Fruit fly (Drosophila melanogaster): ENCODE results near the gene cDIP.

cDIP gene

DNA sequence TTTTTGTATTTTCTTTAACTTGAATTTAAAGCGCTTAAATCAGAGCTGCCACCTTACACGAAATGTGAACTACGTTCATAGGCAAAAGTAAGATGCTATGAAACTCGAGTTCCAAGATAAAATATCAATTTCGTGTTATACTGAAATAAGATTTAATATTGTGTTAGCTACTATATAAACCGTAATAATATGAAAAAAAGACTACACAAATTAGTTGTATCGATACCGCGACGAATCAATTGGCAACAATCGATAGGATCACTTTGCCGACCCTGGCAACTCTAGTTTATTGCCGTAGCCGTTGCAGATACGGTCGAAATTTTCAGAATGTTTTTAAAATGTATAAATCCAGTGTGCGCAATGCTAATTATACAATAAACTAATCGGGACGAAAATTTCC is 20.4 kb downstream of the cDIP start, which contains the start of gene SNF4Agamma (continued):
- TF ChIP-seq CG1647 (GFP tag; optimal IDR thresholded peaks at IDR 0.05) (no peak), az2 (GFP tag; optimal IDR thresholded peaks at IDR 0.05) (no peak), CHES-1-like (GFP tag; optimal IDR thresholded peaks at IDR 0.05) (peak; percentile 5), Mes4 (GFP tag; optimal IDR thresholded peaks at IDR 0.05) (peak; percentile 0), chif (GFP tag; optimal IDR thresholded peaks at IDR 0.05) (no peak), ranshi (GFP tag; IDR thresholded peaks at IDR 0.05) (no peak), da (GFP tag; optimal IDR thresholded peaks at IDR 0.05) (no peak), chinmo (GFP tag; IDR thresholded peaks at IDR 0.05; ENCODE audit: partially characterized antibody) (0 out of 4 replicates have a peak, but pooled peaks have one; percentile 66), HHEX (GFP tag; optimal IDR thresholded peaks at IDR 0.05) (no peak), CG11723 (GFP tag; optimal IDR thresholded peaks at IDR 0.05) (no peak), gcm2 (GFP tag; optimal IDR thresholded peaks at IDR 0.05) (no peak), CG6813 (GFP tag; optimal IDR thresholded peaks at IDR 0.05) (no peak), CG18011 (GFP tag; optimal IDR thresholded peaks at IDR 0.05) (peak; percentile 97), CG2875 (GFP tag; optimal IDR thresholded peaks at IDR 0.05) (no peak), CG34224 (GFP tag; IDR thresholded peaks at IDR 0.05; ENCODE audit: partially characterized antibody) (peak; percentile 65), crol (GFP tag; IDR thresholded peaks at IDR 0.05) (no peak), CG3847 (GFP tag; IDR thresholded peaks at IDR 0.05) (peak; percentile 73), MESR4 (GFP tag; optimal IDR thresholded peaks at IDR 0.05) (no peak), vvl (GFP tag; IDR thresholded peaks at IDR 0.05) (0 out of 2 replicates have a peak, but pooled peaks have one; percentile 37), CG1792 (GFP tag; optimal IDR thresholded peaks at IDR 0.05) (no peak), Spps (tag; optimal IDR thresholded peaks at IDR 0.05) (no peak), Med (GFP tag) (peak; percentile 83), Dek (tag; optimal IDR thresholded peaks at IDR 0.05) (peak; percentile 32), Aef1 (GFP tag; IDR thresholded peaks at IDR 0.05) (0 out of 3 replicates have a peak, but pooled peaks have one; percentile 28), sna (GFP tag; IDR thresholded peaks at IDR 0.05; ENCODE audit: partially characterized antibody) (peak; percentile 82), stwl (tag; optimal IDR thresholded peaks at IDR 0.05) (peak; percentile 84), Poxn (GFP tag; IDR thresholded peaks at IDR 0.05) (no peak), CG32532 (GFP tag; IDR thresholded peaks at IDR 0.05) (peak; percentile 48), tx (GFP tag; optimal IDR thresholded peaks at IDR 0.05) (no peak), CG33213 (GFP tag; optimal IDR thresholded peaks at IDR 0.05) (peak; percentile 10), Bgb (GFP tag; IDR thresholded peaks at IDR 0.05; ENCODE audit: partially characterized antibody) (peak; percentile 76), Abd-B (GFP tag; optimal IDR thresholded peaks at IDR 0.05) (peak; percentile 70), lola (GFP tag; optimal IDR thresholded peaks at IDR 0.05) (no peak), CG9797 (GFP tag; optimal IDR thresholded peaks at IDR 0.05) (peak; percentile 2), grau (tag; optimal IDR thresholded peaks at IDR 0.05) (peak; percentile 36), CG17612 (GFP tag; IDR thresholded peaks at IDR 0.05) (no peak), Dref (GFP tag; IDR thresholded peaks at IDR 0.05) (peak; percentile 63), gem (tag; optimal IDR thresholded peaks at IDR 0.05) (peak; percentile 50), CG18764 (GFP tag; optimal IDR thresholded peaks at IDR 0.05) (peak; percentile 10), D19A (tag; optimal IDR thresholded peaks at IDR 0.05) (no peak), bigmax (GFP tag; optimal IDR thresholded peaks at IDR 0.05) (no peak), MBD-R2 (GFP tag; IDR thresholded peaks at IDR 0.05) (peak; percentile 36; the same call in 1 of the 2 replicates), pnt (GFP tag; optimal IDR thresholded peaks at IDR 0.05) (no peak), crp (GFP tag; optimal IDR thresholded peaks at IDR 0.05) (no peak), twi (tag; optimal IDR thresholded peaks at IDR 0.05) (no peak), CG9817 (tag; optimal IDR thresholded peaks at IDR 0.05) (peak; percentile 45), CG12299 (tag; optimal IDR thresholded peaks at IDR 0.05) (peak; percentile 57), exex (tag; optimal IDR thresholded peaks at IDR 0.05) (no peak), CG2116 (GFP tag; optimal IDR thresholded peaks at IDR 0.05) (peak; percentile 35), CoRest (tag; optimal IDR thresholded peaks at IDR 0.05) (peak; percentile 56)

Measured in whole organism, embryonic.